Worm (Caenorhabditis elegans): ENCODE measurements around the gene F01F1.15.

ce11 chrIII:5842920-5843319, 26.4 kb downstream of the F01F1.15 start:
- no peak for TF ChIP-seq B0310.2 (tag; optimal IDR thresholded peaks at IDR 0.05)
- TF ChIP-seq ama-1 (optimal IDR thresholded peaks at IDR 0.05), result no peak
- no peak for TF ChIP-seq tbx-11 (GFP tag; IDR thresholded peaks at IDR 0.05)
- TF ChIP-seq flt-1 (GFP tag; IDR thresholded peaks at IDR 0.05), result no peak
- TF ChIP-seq pes-1 (GFP tag; IDR thresholded peaks at IDR 0.05), result no peak
- TF ChIP-seq tbx-37 (GFP tag; conservative IDR thresholded peaks at IDR 0.05), result no peak
- no peak for TF ChIP-seq hnd-1 (tag; optimal IDR thresholded peaks at IDR 0.05)
- no peak for TF ChIP-seq hmbx-1 (tag; optimal IDR thresholded peaks at IDR 0.05)
- no peak for TF ChIP-seq sea-1 (GFP tag; conservative IDR thresholded peaks at IDR 0.05)
